Worm (Caenorhabditis elegans) whole organism, young adult: ENCODE measurements around the gene scl-1.

Experiments used
- B0019.2 ChIP-seq: fragments of 200-800 bp; sonication (Bioruptor generic); conservative IDR thresholded peaks from 2 replicates; pipeline ENCODE4 v1.3.6; 2022; ENCODE audit warnings: missing genetic modification reagents, missing genetic modification characterization, missing compliant biosample characterization
- B0261.1 ChIP-seq: sonication (generic microtip); optimal IDR thresholded peaks from 2 replicates; lab custom pipeline; 2016; ENCODE audit warnings: mild to moderate bottlenecking, missing genetic modification characterization, moderate library complexity, missing compliant biosample characterization
- F33H1.4 ChIP-seq: fragments of 200-800 bp; sonication (Bioruptor generic); IDR thresholded peaks from 2 replicates; pipeline ENCODE4 v1.3.6; 2022; ENCODE audit warnings: missing genetic modification reagents, missing genetic modification characterization, missing compliant biosample characterization
- F37B4.10 ChIP-seq: fragments of 200-800 bp; sonication (Bioruptor generic); IDR thresholded peaks from 2 replicates; pipeline ENCODE4 v1.3.6; 2022; ENCODE audit warnings: missing genetic modification characterization, missing compliant biosample characterization
- F39B2.1 ChIP-seq: fragments of 200-800 bp; sonication (Bioruptor generic); IDR thresholded peaks from 2 replicates; pipeline ENCODE4 v1.3.6; 2022; ENCODE audit warnings: missing genetic modification reagents, missing genetic modification characterization, missing compliant biosample characterization
- F55B11.4 ChIP-seq: sonication (generic microtip); optimal IDR thresholded peaks from 2 replicates; lab custom pipeline; 2016; ENCODE audit warnings: missing compliant biosample characterization, missing genetic modification characterization, borderline replicate concordance; ENCODE audit not compliant: insufficient read depth
- F57A8.1 ChIP-seq: fragments of 200-800 bp; sonication (Bioruptor generic); optimal IDR thresholded peaks from 2 replicates; lab custom pipeline; 2018; ENCODE audit warnings: mild to moderate bottlenecking, missing genetic modification characterization, moderate library complexity, missing compliant biosample characterization
- K12H6.12 ChIP-seq: fragments of 200-800 bp; sonication (Bioruptor generic); optimal IDR thresholded peaks from 2 replicates; lab custom pipeline; 2018; ENCODE audit warnings: mild to moderate bottlenecking, missing genetic modification characterization, missing compliant biosample characterization
- Y53F4B.3 ChIP-seq: fragments of 200-800 bp; sonication (Bioruptor generic); IDR thresholded peaks from 2 replicates; pipeline ENCODE4 v1.3.6; 2022; ENCODE audit warnings: missing genetic modification reagents, missing genetic modification characterization, missing compliant biosample characterization
- Y67H2A.10 ChIP-seq: fragments of 200-800 bp; sonication (Bioruptor generic); conservative IDR thresholded peaks from 2 replicates; pipeline ENCODE4 v1.3.6; 2022; ENCODE audit warnings: missing genetic modification reagents, missing genetic modification characterization, missing compliant biosample characterization
- Y79H2A.3 ChIP-seq: fragments of 200-800 bp; sonication (Bioruptor generic); conservative IDR thresholded peaks from 2 replicates; pipeline ENCODE4 v1.3.6; 2022; ENCODE audit warnings: missing genetic modification reagents, missing genetic modification characterization, missing compliant biosample characterization
- Y95B8A.8 ChIP-seq: fragments of 200-800 bp; sonication (Bioruptor generic); IDR thresholded peaks from 2 replicates; pipeline ENCODE4 v1.3.6; 2022; ENCODE audit warnings: missing genetic modification reagents, missing genetic modification characterization, missing compliant biosample characterization
- ama-1 ChIP-seq, 3 experiments: fragments of 150-350 bp in 1 of 3; sonication (generic microtip) in 2 of 3; optimal IDR thresholded peaks; 2 replicates each; lab custom pipeline; 2014 to 2018; ENCODE audit warnings: missing biosample characterization in 2 of 3, missing genetic modification characterization in 2 of 3, missing genetic modification reagents in 2 of 3
- athp-1 ChIP-seq: sonication (generic microtip); optimal IDR thresholded peaks from 2 replicates; lab custom pipeline; 2017; ENCODE audit warnings: mild to moderate bottlenecking, missing genetic modification characterization, missing compliant biosample characterization
- attf-3 ChIP-seq: fragments of 200-800 bp; sonication (Bioruptor generic); conservative IDR thresholded peaks from 2 replicates; pipeline ENCODE4 v1.3.6; 2022; ENCODE audit warnings: missing genetic modification reagents, missing genetic modification characterization, missing compliant biosample characterization
- attf-5 ChIP-seq: fragments of 200-800 bp; sonication (Bioruptor generic); optimal IDR thresholded peaks from 2 replicates; lab custom pipeline; 2018; ENCODE audit warnings: mild to moderate bottlenecking, missing genetic modification characterization, missing compliant biosample characterization
- cebp-1 ChIP-seq, 2 experiments: fragments of 200-800 bp in 1 of 2; sonication (Bioruptor generic) in 1 of 2; sonication (generic microtip) in 1 of 2; IDR thresholded peaks in 1 of 2; optimal IDR thresholded peaks in 1 of 2; 2 replicates each; pipeline versions ENCODE4 v1.3.6 to Lab custom; 2017 to 2022; ENCODE audit warnings: missing compliant biosample characterization in 2 of 2, missing genetic modification characterization in 2 of 2, mild to moderate bottlenecking in 1 of 2, missing genetic modification reagents in 1 of 2, moderate library complexity in 1 of 2
- ceh-27 ChIP-seq: fragments of 200-800 bp; sonication (Bioruptor generic); optimal IDR thresholded peaks from 2 replicates; lab custom pipeline; 2018; ENCODE audit warnings: mild to moderate bottlenecking, missing genetic modification characterization, moderate library complexity, missing compliant biosample characterization
- ceh-58 ChIP-seq: fragments of 200-800 bp; sonication (Bioruptor generic); IDR thresholded peaks from 2 replicates; pipeline ENCODE4 v1.3.6; 2022; ENCODE audit warnings: missing genetic modification characterization, missing compliant biosample characterization
- dox-1 ChIP-seq: fragments of 200-800 bp; sonication (Bioruptor generic); IDR thresholded peaks from 2 replicates; pipeline ENCODE4 v1.3.6; 2022; ENCODE audit warnings: missing genetic modification reagents, missing genetic modification characterization, missing compliant biosample characterization
- dpff-1 ChIP-seq: sonication (generic microtip); optimal IDR thresholded peaks from 2 replicates; lab custom pipeline; 2017; ENCODE audit warnings: mild to moderate bottlenecking, missing genetic modification characterization, missing compliant biosample characterization
- egl-18 ChIP-seq: fragments of 200-800 bp; sonication (Bioruptor generic); IDR thresholded peaks from 2 replicates; pipeline ENCODE4 v1.3.6; 2022; ENCODE audit warnings: missing genetic modification reagents, missing genetic modification characterization, missing compliant biosample characterization
- ets-4 ChIP-seq: fragments of 200-800 bp; sonication (Bioruptor generic); optimal IDR thresholded peaks from 2 replicates; lab custom pipeline; 2018; ENCODE audit warnings: mild to moderate bottlenecking, missing genetic modification characterization, missing compliant biosample characterization
- fkh-3 ChIP-seq: sonication (generic microtip); optimal IDR thresholded peaks from 2 replicates; lab custom pipeline; 2016; ENCODE audit warnings: mild to moderate bottlenecking, missing genetic modification characterization, missing compliant biosample characterization
- hlh-26 ChIP-seq: fragments of 200-800 bp; sonication (Bioruptor generic); conservative IDR thresholded peaks from 2 replicates; pipeline ENCODE4 v1.3.6; 2022; ENCODE audit warnings: missing genetic modification reagents, missing genetic modification characterization, missing compliant biosample characterization
- hmg-1.2 ChIP-seq: fragments of 200-800 bp; sonication (Bioruptor generic); IDR thresholded peaks from 2 replicates; pipeline ENCODE4 v1.3.6; 2022; ENCODE audit warnings: missing genetic modification reagents, missing genetic modification characterization, missing compliant biosample characterization
- hmg-20 ChIP-seq: fragments of 200-800 bp; sonication (Bioruptor generic); IDR thresholded peaks from 2 replicates; pipeline ENCODE4 v1.3.6; 2022; ENCODE audit warnings: missing genetic modification reagents, missing genetic modification characterization, missing compliant biosample characterization
- hrde-1 ChIP-seq: sonication (generic microtip); optimal IDR thresholded peaks from 2 replicates; lab custom pipeline; 2016; ENCODE audit warnings: missing genetic modification characterization, mild to moderate bottlenecking, missing compliant biosample characterization, moderate library complexity, missing genotype, missing genetic modification reagents, borderline replicate concordance
- let-526 ChIP-seq: fragments of 200-800 bp; sonication (Bioruptor generic); IDR thresholded peaks from 2 replicates; pipeline ENCODE4 v1.3.6; 2022; ENCODE audit warnings: missing genetic modification reagents, missing genetic modification characterization, missing compliant biosample characterization
- let-607 ChIP-seq, 2 experiments: fragments of 200-800 bp in 1 of 2; sonication (Bioruptor generic) in 1 of 2; sonication (generic microtip) in 1 of 2; optimal IDR thresholded peaks; 2 replicates each; lab custom pipeline; 2016 to 2018; ENCODE audit warnings: mild to moderate bottlenecking in 2 of 2, missing compliant biosample characterization in 2 of 2, missing genetic modification characterization in 2 of 2, moderate library complexity in 2 of 2, missing genotype in 1 of 2
- lir-1 ChIP-seq: fragments of 200-800 bp; sonication (Bioruptor generic); conservative IDR thresholded peaks from 2 replicates; pipeline ENCODE4 v1.3.6; 2022; ENCODE audit warnings: missing genetic modification reagents, missing genetic modification characterization, missing compliant biosample characterization
- lsl-1 ChIP-seq: fragments of 200-800 bp; sonication (Bioruptor generic); optimal IDR thresholded peaks from 2 replicates; lab custom pipeline; 2018; ENCODE audit warnings: mild to moderate bottlenecking, missing genetic modification characterization, moderate library complexity, missing compliant biosample characterization
- madf-6 ChIP-seq: fragments of 200-800 bp; sonication (Bioruptor generic); IDR thresholded peaks from 2 replicates; pipeline ENCODE4 v1.3.6; 2022; ENCODE audit warnings: missing genetic modification reagents, missing genetic modification characterization, missing compliant biosample characterization
- mes-4 ChIP-seq: sonication (generic microtip); optimal IDR thresholded peaks from 2 replicates; lab custom pipeline; 2016; ENCODE audit warnings: missing genotype, missing genetic modification characterization, missing compliant biosample characterization
- nfya-1 ChIP-seq: sonication (generic microtip); optimal IDR thresholded peaks from 2 replicates; lab custom pipeline; 2017; ENCODE audit warnings: antibody characterized with exemption, missing compliant biosample characterization, missing genetic modification characterization, borderline replicate concordance; ENCODE audit not compliant: insufficient read depth
- nhr-27 ChIP-seq: fragments of 200-800 bp; sonication (Bioruptor generic); optimal IDR thresholded peaks from 2 replicates; lab custom pipeline; 2018; ENCODE audit warnings: mild to moderate bottlenecking, missing genetic modification characterization, moderate library complexity, missing compliant biosample characterization
- pha-4 ChIP-seq: fragments of 150-350 bp; sonication (generic microtip); optimal IDR thresholded peaks from 2 replicates; lab custom pipeline; 2014; ENCODE audit warnings: missing biosample characterization, missing genetic modification reagents, missing genetic modification characterization
- rec-8 ChIP-seq, 2 experiments: sonication (generic microtip); optimal IDR thresholded peaks; 2 replicates each; lab custom pipeline; 2016; ENCODE audit warnings: mild to moderate bottlenecking in 2 of 2, missing genetic modification characterization in 2 of 2, missing genetic modification reagents in 2 of 2, missing genotype in 2 of 2, missing biosample characterization in 1 of 2, missing compliant biosample characterization in 1 of 2, moderate library complexity in 1 of 2
- repo-1 ChIP-seq: sonication (generic microtip); optimal IDR thresholded peaks from 2 replicates; lab custom pipeline; 2017; ENCODE audit warnings: mild to moderate bottlenecking, missing genetic modification characterization, missing compliant biosample characterization
- sdz-38 ChIP-seq: sonication (generic microtip); optimal IDR thresholded peaks from 2 replicates; lab custom pipeline; 2016; ENCODE audit warnings: missing genotype, missing genetic modification characterization, missing compliant biosample characterization
- snpc-1.3 ChIP-seq: sonication (generic microtip); optimal IDR thresholded peaks from 2 replicates; lab custom pipeline; 2017; ENCODE audit warnings: missing genetic modification characterization, mild to moderate bottlenecking, missing compliant biosample characterization, antibody characterized with exemption, moderate library complexity, missing genotype, missing genetic modification reagents; ENCODE audit not compliant: insufficient read depth
- sptf-2 ChIP-seq: fragments of 200-800 bp; sonication (Bioruptor generic); optimal IDR thresholded peaks from 2 replicates; lab custom pipeline; 2018; ENCODE audit warnings: mild to moderate bottlenecking, missing genetic modification characterization, missing compliant biosample characterization
- xnd-1 ChIP-seq: sonication (generic microtip); optimal IDR thresholded peaks from 2 replicates; lab custom pipeline; 2016; ENCODE audit warnings: missing genotype, missing genetic modification reagents, missing genetic modification characterization, missing compliant biosample characterization

Gene scl-1

DNA sequence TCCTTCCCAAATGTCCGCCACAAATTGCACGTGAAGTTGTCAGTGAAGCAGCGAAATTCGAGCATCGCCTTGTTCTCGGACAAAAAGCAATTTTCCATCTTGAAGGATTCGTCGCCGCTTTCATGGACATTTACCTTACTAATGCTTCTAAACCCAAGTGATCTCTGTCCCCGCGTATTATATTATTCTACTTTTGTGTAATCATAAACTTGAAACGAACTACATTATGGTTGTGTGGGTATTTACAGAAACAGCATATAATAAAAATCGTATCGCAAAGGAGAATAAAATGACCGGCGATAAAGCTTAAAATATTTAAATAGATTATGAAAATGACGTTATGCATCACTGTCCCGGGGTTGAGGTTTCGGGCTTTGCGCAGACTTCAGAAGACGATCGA lies 40.7 kb downstream of the scl-1 start (continued):
- TF ChIP-seq ceh-58 (GFP tag; lab: Robert Waterston, UW) (no peak), dpff-1 (tag; lab: Kevin White, UChicago) (no peak), madf-6 (GFP tag; lab: Robert Waterston, UW) (peak; percentile 58), nfya-1 (tag; lab: Kevin White, UChicago) (no peak), B0019.2 (GFP tag; lab: Robert Waterston, UW) (no peak), B0261.1 (tag; lab: Kevin White, UChicago) (no peak), F37B4.10 (GFP tag; lab: Robert Waterston, UW) (no peak), hmg-20 (GFP tag; lab: Robert Waterston, UW) (no peak), hlh-26 (GFP tag; lab: Robert Waterston, UW) (no peak), sptf-2 (GFP tag; lab: Kevin White, UChicago) (no peak), pha-4 (no peak), hmg-1.2 (GFP tag; lab: Robert Waterston, UW) (peak; percentile 41), Y79H2A.3 (GFP tag; lab: Robert Waterston, UW) (peak; percentile 78; the same call in 1 of the 2 replicates), egl-18 (GFP tag; lab: Robert Waterston, UW) (no peak), mes-4 (no peak), ama-1 (optimal IDR thresholded peaks at IDR 0.05; lab: Kevin White, UChicago) (no peak), ama-1 (GFP tag; optimal IDR thresholded peaks at IDR 0.05; lab: Kevin White, UChicago) (peak in 1 of 2 experiments; percentile 90), lsl-1 (GFP tag; lab: Kevin White, UChicago) (peak; percentile 27), nhr-27 (tag; lab: Kevin White, UChicago) (no peak), F39B2.1 (GFP tag; lab: Robert Waterston, UW) (0 out of 2 replicates have a peak, but pooled peaks have one; percentile 17), sdz-38 (tag; lab: Kevin White, UChicago) (no peak), hrde-1 (tag; lab: Kevin White, UChicago) (peak; percentile 88), attf-3 (GFP tag; lab: Robert Waterston, UW) (peak; percentile 35; the same call in 1 of the 2 replicates), lir-1 (GFP tag; lab: Robert Waterston, UW) (no peak), repo-1 (peak; percentile 34), let-607 (tag; optimal IDR thresholded peaks at IDR 0.05; lab: Kevin White, UChicago) (no peak), athp-1 (tag; lab: Kevin White, UChicago) (peak; percentile 48), ets-4 (GFP tag; lab: Kevin White, UChicago) (no peak), xnd-1 (tag; lab: Kevin White, UChicago) (no peak), fkh-3 (tag; lab: Kevin White, UChicago) (no peak), ceh-27 (GFP tag; lab: Kevin White, UChicago) (no peak), F33H1.4 (GFP tag; lab: Robert Waterston, UW) (no peak), Y67H2A.10 (no peak), let-526 (GFP tag; lab: Robert Waterston, UW) (no peak), dox-1 (GFP tag; lab: Robert Waterston, UW) (peak; percentile 52; the same call in 1 of the 2 replicates), cebp-1 (GFP tag; IDR thresholded peaks at IDR 0.05; lab: Robert Waterston, UW) (no peak), cebp-1 (tag; optimal IDR thresholded peaks at IDR 0.05; lab: Kevin White, UChicago) (peak; percentile 34), rec-8 (tag; optimal IDR thresholded peaks at IDR 0.05; lab: Kevin White, UChicago) (peak in 1 of 2 experiments; percentile 4), Y95B8A.8 (GFP tag; lab: Robert Waterston, UW) (0 out of 2 replicates have a peak, but pooled peaks have one; percentile 13), Y53F4B.3 (GFP tag; lab: Robert Waterston, UW) (no peak), attf-5 (GFP tag; lab: Kevin White, UChicago) (peak; percentile 35), K12H6.12 (tag; lab: Kevin White, UChicago) (no peak), F55B11.4 (tag; lab: Kevin White, UChicago) (no peak), F57A8.1 (GFP tag; lab: Kevin White, UChicago) (no peak), snpc-1.3 (tag; lab: Kevin White, UChicago) (peak; percentile 18)
- TF ChIP-seq, all 124 proteins: peak for 34
